Worm (Caenorhabditis elegans) whole organism, L4 larva: ENCODE measurements around the gene fbxa-35.

Experiments used
- aha-1 ChIP-seq: fragments of 150-350 bp; peaks from one replicate; lab custom pipeline; 2014; ENCODE audit warnings: missing biosample characterization, missing genetic modification characterization
- ces-1 ChIP-seq: fragments of 150-350 bp; sonication (generic microtip); optimal IDR thresholded peaks from 4 replicates; lab custom pipeline; 2014; ENCODE audit warnings: missing biosample characterization, missing genetic modification reagents, missing genetic modification characterization
- daf-16 ChIP-seq, 3 experiments: sonication (generic microtip); optimal IDR thresholded peaks; 2 replicates each; lab custom pipeline; 2016 to 2017; ENCODE audit warnings: missing genetic modification characterization in 3 of 3, missing genetic modification reagents in 3 of 3, mild to moderate bottlenecking in 2 of 3, missing compliant biosample characterization in 2 of 3, missing biosample characterization in 1 of 3, moderate library complexity in 1 of 3
- dmd-6 ChIP-seq: fragments of 200-800 bp; sonication (Bioruptor generic); IDR thresholded peaks from 2 replicates; pipeline ENCODE4 v1.3.6; 2022; ENCODE audit warnings: missing genetic modification reagents, missing genetic modification characterization, missing compliant biosample characterization
- dve-1 ChIP-seq: sonication (generic microtip); optimal IDR thresholded peaks from 2 replicates; lab custom pipeline; 2017; ENCODE audit warnings: antibody characterized with exemption, mild to moderate bottlenecking, missing genetic modification characterization, missing compliant biosample characterization; ENCODE audit not compliant: insufficient read depth
- fkh-10 ChIP-seq: fragments of 150-350 bp; optimal IDR thresholded peaks from 2 replicates; lab custom pipeline; 2014; ENCODE audit warnings: missing biosample characterization, missing genetic modification reagents, missing genetic modification characterization
- gei-8 ChIP-seq: fragments of 200-800 bp; sonication (Bioruptor generic); optimal IDR thresholded peaks from 2 replicates; lab custom pipeline; 2018; ENCODE audit warnings: mild to moderate bottlenecking, missing genetic modification characterization, missing compliant biosample characterization
- hif-1 ChIP-seq, 2 experiments: sonication (generic microtip); optimal IDR thresholded peaks; 2 replicates each; lab custom pipeline; 2016 to 2017; ENCODE audit warnings: missing compliant biosample characterization in 2 of 2, missing genetic modification characterization in 2 of 2, missing genetic modification reagents in 2 of 2, missing genotype in 2 of 2, mild to moderate bottlenecking in 1 of 2
- hlh-11 ChIP-seq: fragments of 200-800 bp; sonication (Bioruptor generic); optimal IDR thresholded peaks from 2 replicates; lab custom pipeline; 2018; ENCODE audit warnings: mild to moderate bottlenecking, missing genetic modification characterization, missing compliant biosample characterization
- mdl-1 ChIP-seq, 2 experiments: fragments of 150-350 bp in 1 of 2; sonication (generic microtip) in 1 of 2; optimal IDR thresholded peaks; 2 replicates each; lab custom pipeline; 2014 to 2017; ENCODE audit warnings: missing biosample characterization in 2 of 2, missing genetic modification characterization in 2 of 2
- mep-1 ChIP-seq: fragments of 150-350 bp; sonication (generic microtip); optimal IDR thresholded peaks from 3 replicates; lab custom pipeline; 2014; ENCODE audit warnings: missing biosample characterization, missing genetic modification characterization
- mes-2 ChIP-seq: sonication (generic microtip); optimal IDR thresholded peaks from 2 replicates; lab custom pipeline; 2016; ENCODE audit warnings: missing genotype, mild to moderate bottlenecking, missing genetic modification characterization, missing compliant biosample characterization; ENCODE audit not compliant: poor library complexity, severe bottlenecking
- mxl-3 ChIP-seq: fragments of 200-800 bp; sonication (Bioruptor generic); optimal IDR thresholded peaks from 2 replicates; lab custom pipeline; 2018; ENCODE audit warnings: mild to moderate bottlenecking, missing genetic modification characterization, missing compliant biosample characterization
- nhr-28 ChIP-seq: fragments of 150-350 bp; optimal IDR thresholded peaks from 2 replicates; lab custom pipeline; 2014; ENCODE audit warnings: missing biosample characterization, missing genetic modification characterization
- nhr-48 ChIP-seq: sonication (generic microtip); optimal IDR thresholded peaks from 2 replicates; lab custom pipeline; 2016; ENCODE audit warnings: mild to moderate bottlenecking, missing genetic modification characterization, missing compliant biosample characterization
- nhr-77 ChIP-seq: fragments of 150-350 bp; optimal IDR thresholded peaks from 2 replicates; lab custom pipeline; 2014; ENCODE audit warnings: missing biosample characterization, missing genetic modification characterization
- pqm-1 ChIP-seq: sonication (generic microtip); optimal IDR thresholded peaks from 2 replicates; lab custom pipeline; 2017; ENCODE audit warnings: missing biosample characterization, missing genetic modification characterization
- sdz-12 ChIP-seq: fragments of 200-800 bp; sonication (Bioruptor generic); optimal IDR thresholded peaks from 2 replicates; lab custom pipeline; 2018; ENCODE audit warnings: mild to moderate bottlenecking, missing genetic modification characterization, missing compliant biosample characterization
- tra-1 ChIP-seq: fragments of 200-800 bp; sonication (Bioruptor generic); IDR thresholded peaks from 2 replicates; pipeline ENCODE4 v1.3.6; 2022; ENCODE audit warnings: missing genetic modification reagents, missing genetic modification characterization, missing compliant biosample characterization
- unc-62 ChIP-seq, 3 experiments: fragments of 150-350 bp in 1 of 3; sonication (generic microtip); optimal IDR thresholded peaks in 2 of 3; peaks in 1 of 3; 1 replicate in 1 of 3; 2 replicates in 2 of 3; lab custom pipeline; 2014 to 2017; ENCODE audit warnings: missing biosample characterization in 3 of 3, missing genetic modification characterization in 3 of 3, missing genetic modification reagents in 3 of 3, missing genotype in 1 of 3
- vab-7 ChIP-seq: fragments of 200-800 bp; sonication (Bioruptor generic); IDR thresholded peaks from 2 replicates; pipeline ENCODE4 v1.3.6; 2022; ENCODE audit warnings: missing genetic modification reagents, missing genetic modification characterization, missing compliant biosample characterization
- zfp-3 ChIP-seq: fragments of 200-800 bp; sonication (Bioruptor generic); conservative IDR thresholded peaks from 2 replicates; pipeline ENCODE4 v1.3.6; 2022; ENCODE audit warnings: missing genetic modification reagents, missing genetic modification characterization, missing compliant biosample characterization
- zip-11 ChIP-seq: fragments of 200-800 bp; sonication (Bioruptor generic); IDR thresholded peaks from 2 replicates; pipeline ENCODE4 v1.3.6; 2022; ENCODE audit warnings: missing genetic modification characterization, missing compliant biosample characterization

Gene fbxa-35

DNA sequence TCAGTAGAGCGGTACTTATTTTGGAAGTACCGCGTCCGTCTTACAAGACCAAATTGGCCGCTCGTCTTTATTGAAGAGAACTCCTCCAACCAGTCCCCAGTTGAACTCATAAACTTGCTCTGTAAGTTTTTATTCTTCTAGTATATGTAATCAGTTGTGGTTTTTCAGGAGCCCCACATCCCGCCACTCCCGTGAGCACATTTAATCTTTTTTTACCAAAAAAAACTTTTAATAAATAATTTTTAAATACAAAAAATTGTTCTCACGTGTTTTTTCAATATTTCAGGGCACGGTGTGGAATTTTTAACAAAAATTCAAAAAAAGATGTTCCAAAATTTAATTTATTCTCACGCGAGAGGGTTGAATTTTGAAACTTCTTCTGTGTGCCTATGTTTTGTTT lies 29.0 kb downstream of the fbxa-35 start, which contains the start of gene fbxa-14:
TSS of gene fbxa-14 (minus strand) at position 101 of the 400 bp plus-strand sequence.
- TF ChIP-seq nhr-48 (tag; lab: Kevin White, UChicago) (no peak), mdl-1 (tag; optimal IDR thresholded peaks at IDR 0.05; lab: Kevin White, UChicago) (no peak)

DNA sequence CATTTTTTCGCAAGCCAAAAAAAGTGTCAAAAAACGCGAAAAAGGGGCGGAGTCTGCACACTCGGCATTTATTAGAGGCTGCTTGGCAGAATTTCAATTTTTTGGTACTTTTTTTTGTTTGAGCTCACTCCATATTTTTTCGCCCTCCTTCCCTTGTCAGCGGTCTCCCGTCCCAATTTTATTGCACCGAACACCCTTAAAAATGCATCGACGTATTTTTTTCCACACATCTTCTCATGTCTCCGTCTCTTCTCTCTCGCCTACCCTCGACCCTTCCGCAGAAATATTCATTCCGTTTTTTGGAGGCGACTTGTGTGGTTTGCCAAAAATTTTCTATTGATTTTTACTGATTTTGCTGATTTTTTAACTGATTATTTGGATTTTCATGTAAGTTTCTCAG lies 31.0 kb downstream of the fbxa-35 start, which contains the start of gene Y82E9BL.18:
TSS of gene Y82E9BL.18 (plus strand) at position 301 of the 400 bp plus-strand sequence.
- no peak for TF ChIP-seq ces-1 (GFP tag; lab: Kevin White, UChicago)
- peak; percentile 23 for TF ChIP-seq aha-1 (tag; lab: Kevin White, UChicago)

DNA sequence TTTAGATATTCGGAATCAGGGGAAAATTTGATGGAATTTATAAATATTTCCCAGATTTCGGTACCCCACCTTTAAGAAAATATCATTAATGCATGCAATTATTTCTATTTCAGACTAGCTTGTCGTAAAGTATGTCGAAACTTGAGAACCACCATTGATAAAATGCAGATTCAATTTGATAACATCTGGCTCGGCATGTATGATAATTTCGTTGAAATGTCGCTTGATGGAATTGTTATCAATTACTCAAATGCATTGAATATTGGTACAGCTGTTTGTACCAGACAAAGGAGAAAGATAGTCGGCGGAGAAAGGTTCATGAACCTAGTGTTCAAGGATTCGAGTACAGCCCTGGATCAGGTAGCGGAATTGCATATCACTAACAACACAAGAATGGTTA lies 36.4 kb downstream of the fbxa-35 start, which contains the start of gene Y82E9BL.19:
TSS of gene Y82E9BL.19 (plus strand) at position 123 of the 400 bp plus-strand sequence.
- TF ChIP-seq daf-16 (GFP tag; optimal IDR thresholded peaks at IDR 0.05; lab: Kevin White, UChicago), result no peak
- peak; percentile 12 for TF ChIP-seq daf-16 (tag; optimal IDR thresholded peaks at IDR 0.05; lab: Kevin White, UChicago)
- TF ChIP-seq tra-1 (GFP tag; lab: Robert Waterston, UW), result no peak
- TF ChIP-seq gei-8 (GFP tag; lab: Kevin White, UChicago), result no peak
- TF ChIP-seq mep-1 (tag; lab: Kevin White, UChicago), result no peak
- no peak for TF ChIP-seq zfp-3 (GFP tag; lab: Robert Waterston, UW)
- peak; percentile 60 for TF ChIP-seq hlh-11 (tag; lab: Kevin White, UChicago)
- peak; percentile 51 for TF ChIP-seq dmd-6 (GFP tag; lab: Robert Waterston, UW)
- peak; percentile 13 for TF ChIP-seq pqm-1 (tag; lab: Kevin White, UChicago)
- TF ChIP-seq unc-62 (GFP tag; optimal IDR thresholded peaks at IDR 0.05 in 1 of 2; lab: Kevin White, UChicago), result peak in 1 of 2 experiments; percentile 34
- TF ChIP-seq unc-62 (tag; optimal IDR thresholded peaks at IDR 0.05; lab: Kevin White, UChicago), result no peak
- TF ChIP-seq aha-1 (tag; lab: Kevin White, UChicago), result peak; percentile 27
- TF ChIP-seq sdz-12, result no peak
- TF ChIP-seq, all 104 proteins: peak for 6

DNA sequence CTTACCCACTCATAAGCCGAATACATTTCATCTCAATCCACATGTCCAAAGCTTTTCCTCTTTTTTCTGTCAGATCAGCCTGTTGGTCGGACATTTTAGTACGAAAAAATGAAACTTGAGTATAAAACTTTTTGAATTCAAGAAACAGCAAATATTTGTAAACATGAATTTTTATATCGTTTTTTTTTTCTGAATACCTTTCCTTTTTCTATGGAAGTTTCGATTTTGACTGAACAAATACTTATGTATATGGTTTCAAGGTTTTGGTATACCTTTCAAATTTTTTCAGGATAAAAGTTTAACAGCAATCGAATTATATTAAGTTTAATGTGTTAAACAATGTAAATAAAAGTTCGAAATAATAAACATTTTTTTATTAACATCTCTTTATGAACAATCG lies 44.8 kb downstream of the fbxa-35 start, which contains the start of gene fbxa-5:
TSS of gene fbxa-5 (minus strand) at position 101 of the 400 bp plus-strand sequence.
- TF ChIP-seq hif-1 (tag; optimal IDR thresholded peaks at IDR 0.05; lab: Kevin White, UChicago), result no peak
- TF ChIP-seq daf-16 (GFP tag; optimal IDR thresholded peaks at IDR 0.05; lab: Kevin White, UChicago), result no peak
- TF ChIP-seq daf-16 (tag; optimal IDR thresholded peaks at IDR 0.05; lab: Kevin White, UChicago), result no peak
- no peak for TF ChIP-seq mxl-3
- TF ChIP-seq fkh-10, result no peak

DNA sequence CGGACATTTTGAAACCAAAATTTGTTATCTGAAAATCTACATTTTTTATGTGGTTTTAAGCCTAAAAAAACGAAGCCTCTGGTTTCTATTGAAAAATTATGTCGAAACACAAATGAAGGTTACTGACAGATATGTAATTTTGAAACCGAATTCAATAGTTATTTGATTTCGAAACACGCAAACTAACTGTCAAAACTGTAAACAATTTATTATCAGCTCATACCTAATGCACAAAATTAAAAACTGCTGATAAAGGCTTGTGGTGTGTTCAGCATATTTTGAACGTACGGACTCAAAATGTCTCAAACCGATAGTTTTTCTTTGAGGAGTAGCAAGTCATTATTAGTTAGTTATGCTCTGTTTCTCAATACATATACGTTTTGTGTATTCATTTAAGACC lies 47.0 kb downstream of the fbxa-35 start, which contains the start of gene fbxa-26:
TSS of gene fbxa-26 (minus strand) at position 35 of the 400 bp plus-strand sequence.
- peak; percentile 55 for TF ChIP-seq pqm-1 (tag; lab: Kevin White, UChicago)
- TF ChIP-seq daf-16 (GFP tag; optimal IDR thresholded peaks at IDR 0.05; lab: Kevin White, UChicago), result no peak
- peak; percentile 94 for TF ChIP-seq daf-16 (tag; optimal IDR thresholded peaks at IDR 0.05; lab: Kevin White, UChicago)
- no peak for TF ChIP-seq unc-62 (GFP tag; optimal IDR thresholded peaks at IDR 0.05 in 1 of 2; lab: Kevin White, UChicago)
- no peak for TF ChIP-seq unc-62 (tag; optimal IDR thresholded peaks at IDR 0.05; lab: Kevin White, UChicago)
- TF ChIP-seq zip-11 (GFP tag; lab: Robert Waterston, UW), result no peak
- peak; percentile 35 for TF ChIP-seq nhr-28 (tag; lab: Kevin White, UChicago)
- peak; percentile 23 for TF ChIP-seq nhr-77 (tag; lab: Kevin White, UChicago)
- no peak for TF ChIP-seq vab-7 (GFP tag; lab: Robert Waterston, UW)
- peak; percentile 44 for TF ChIP-seq dve-1 (tag; lab: Kevin White, UChicago)
- TF ChIP-seq, all 104 proteins: peak for 5

DNA sequence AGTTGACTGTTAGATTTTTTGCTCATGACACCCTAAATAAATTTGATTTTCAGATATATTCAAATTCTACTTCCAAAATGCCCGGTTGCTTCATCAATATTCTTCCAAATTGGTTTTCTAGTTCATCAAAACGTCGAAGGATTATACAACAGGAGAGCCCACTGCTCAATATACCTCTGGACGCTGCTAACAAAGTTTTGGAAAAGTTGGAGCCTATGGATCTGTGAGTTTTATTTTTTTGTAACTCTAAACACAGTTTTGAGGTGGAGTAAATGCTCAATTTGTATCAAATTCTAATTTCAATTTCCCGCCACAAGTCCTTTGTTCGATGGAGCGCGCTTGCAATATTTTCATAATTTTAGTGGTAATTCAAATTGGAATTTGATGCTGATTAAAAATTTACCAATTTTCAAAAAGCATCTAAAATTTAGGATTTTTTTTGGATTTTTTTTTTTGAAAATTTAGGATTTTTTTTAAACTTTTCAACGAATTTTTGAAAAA lies 47.5 kb downstream of the fbxa-35 start, which contains the start of gene fbxa-27:
TSS of gene fbxa-27 (plus strand) at position 51 of the 501 bp plus-strand sequence.
- TF ChIP-seq mes-2 (tag; lab: Kevin White, UChicago) (no peak), unc-62 (GFP tag; optimal IDR thresholded peaks at IDR 0.05 in 1 of 2; lab: Kevin White, UChicago) (peak in 1 of 2 experiments; percentile 61), unc-62 (tag; optimal IDR thresholded peaks at IDR 0.05; lab: Kevin White, UChicago) (no peak)
- TF ChIP-seq, all 104 proteins: peak for 1

DNA sequence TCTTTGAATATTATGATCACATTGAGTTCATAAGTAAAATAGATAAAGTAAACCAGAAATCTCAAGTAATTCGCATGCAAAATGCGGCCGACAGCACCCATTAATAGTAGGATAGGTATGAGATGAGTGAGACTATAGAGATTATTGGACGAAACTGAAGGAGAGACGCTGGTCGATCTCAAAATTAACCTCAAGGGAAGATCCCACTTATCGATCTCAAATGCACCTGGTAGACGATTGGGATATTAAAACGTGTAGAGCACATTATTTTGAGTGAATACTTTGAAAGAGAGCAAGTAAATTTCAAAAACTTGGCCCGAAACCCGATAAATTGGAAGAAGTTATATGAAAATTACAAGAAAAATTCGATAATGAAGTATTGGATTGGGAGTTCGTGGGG lies 50.2 kb downstream of the fbxa-35 start, which contains the start of gene Y82E9BL.6:
TSS of gene Y82E9BL.6 (minus strand) at position 101 of the 400 bp plus-strand sequence.
- no peak for TF ChIP-seq mes-2 (tag; lab: Kevin White, UChicago)
- TF ChIP-seq aha-1 (tag; lab: Kevin White, UChicago), result no peak
